Fruit fly (Drosophila melanogaster): ENCODE results near the gene CG5126.

The CG5126 gene

DNA sequence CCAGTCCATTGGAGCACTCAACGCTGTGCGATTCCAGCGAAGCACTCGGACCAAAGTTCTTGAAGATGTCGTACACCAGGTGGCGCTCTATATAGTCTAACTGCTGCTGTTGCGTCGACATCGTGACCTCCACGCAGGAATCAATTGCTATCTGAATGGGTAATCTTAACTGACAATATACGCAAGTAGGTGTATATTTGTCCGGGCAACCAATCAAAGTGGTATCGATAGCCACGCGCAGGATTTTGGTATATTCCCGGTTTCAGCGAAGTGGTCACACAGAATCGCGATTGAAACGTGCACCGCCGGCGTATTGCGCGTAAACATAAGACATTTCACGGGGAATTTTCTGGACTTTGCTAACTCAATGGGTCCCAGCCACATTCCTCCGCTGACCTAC, at the start of gene CG5126, which contains the start of gene Tgt:
TSS of gene CG5126 (minus strand) at position 222 of the 400 bp plus-strand sequence.
TSS of gene Tgt (plus strand) at position 267 of the 400 bp plus-strand sequence.
- TF ChIP-seq otp (GFP tag; IDR thresholded peaks at IDR 0.05) (no peak), Dad (GFP tag; optimal IDR thresholded peaks at IDR 0.05) (no peak), bcd (GFP tag; optimal IDR thresholded peaks at IDR 0.05) (no peak), usp (GFP tag; optimal IDR thresholded peaks at IDR 0.05) (no peak), aop (GFP tag; IDR thresholded peaks at IDR 0.05) (no peak), en (GFP tag; optimal IDR thresholded peaks at IDR 0.05) (no peak), ranshi (GFP tag; IDR thresholded peaks at IDR 0.05) (no peak), Tbp (GFP tag; optimal IDR thresholded peaks at IDR 0.05) (no peak), Fer2 (tag; optimal IDR thresholded peaks at IDR 0.05) (no peak), pho (GFP tag; optimal IDR thresholded peaks at IDR 0.05) (no peak), CG18262 (tag; optimal IDR thresholded peaks at IDR 0.05) (no peak), sc (optimal IDR thresholded peaks at IDR 0.05) (no peak), sc (GFP tag; optimal IDR thresholded peaks at IDR 0.05) (no peak), Dek (tag; optimal IDR thresholded peaks at IDR 0.05) (no peak), inv (GFP tag; IDR thresholded peaks at IDR 0.05; ENCODE audit: partially characterized antibody) (peak; percentile 45), Stat92E (GFP tag; optimal IDR thresholded peaks at IDR 0.05) (no peak), cg (GFP tag; optimal IDR thresholded peaks at IDR 0.05) (no peak), slou (GFP tag; optimal IDR thresholded peaks at IDR 0.05) (no peak), Sry-δ (GFP tag; optimal IDR thresholded peaks at IDR 0.05) (peak; percentile 54), Antp (GFP tag; optimal IDR thresholded peaks at IDR 0.05) (no peak), Dp (GFP tag; optimal IDR thresholded peaks at IDR 0.05) (peak; percentile 66), CG5953 (GFP tag; IDR thresholded peaks at IDR 0.05) (no peak), bsh (GFP tag; optimal IDR thresholded peaks at IDR 0.05) (no peak), Dbx (GFP tag; IDR thresholded peaks at IDR 0.05) (no peak), GATAe (GFP tag; conservative IDR thresholded peaks at IDR 0.05) (no peak), NFAT (GFP tag; IDR thresholded peaks at IDR 0.05) (no peak), sug (tag; optimal IDR thresholded peaks at IDR 0.05) (no peak), CG6689 (GFP tag; IDR thresholded peaks at IDR 0.05) (no peak), Mad (GFP tag; optimal IDR thresholded peaks at IDR 0.05) (no peak), CG17328 (GFP tag; IDR thresholded peaks at IDR 0.05) (no peak), slbo (GFP tag; IDR thresholded peaks at IDR 0.05) (no peak), NfI (GFP tag; optimal IDR thresholded peaks at IDR 0.05) (no peak), CG16815 (GFP tag; optimal IDR thresholded peaks at IDR 0.05) (no peak), CG12299 (tag; optimal IDR thresholded peaks at IDR 0.05) (no peak), CG7963 (GFP tag; IDR thresholded peaks at IDR 0.05; ENCODE audit: partially characterized antibody) (peak; percentile 47; the same call in 2 of the 3 replicates), PHDP (tag; optimal IDR thresholded peaks at IDR 0.05) (no peak), CG15479 (GFP tag; optimal IDR thresholded peaks at IDR 0.05) (no peak), CG34224 (GFP tag; IDR thresholded peaks at IDR 0.05; ENCODE audit: partially characterized antibody) (peak; percentile 56), zfh1 (GFP tag; IDR thresholded peaks at IDR 0.05) (no peak), stwl (tag; optimal IDR thresholded peaks at IDR 0.05) (peak; percentile 31), lbe (GFP tag; optimal IDR thresholded peaks at IDR 0.05) (no peak), nau (GFP tag; optimal IDR thresholded peaks at IDR 0.05) (no peak), CG6175 (GFP tag; IDR thresholded peaks at IDR 0.05) (no peak), CG6854 (GFP tag; optimal IDR thresholded peaks at IDR 0.05) (no peak), CG17612 (GFP tag; IDR thresholded peaks at IDR 0.05) (no peak), E2f2 (GFP tag; IDR thresholded peaks at IDR 0.05) (peak; percentile 70), CG18599 (GFP tag; optimal IDR thresholded peaks at IDR 0.05) (no peak), CrebB (tag; optimal IDR thresholded peaks at IDR 0.05) (no peak), CG12769 (tag; optimal IDR thresholded peaks at IDR 0.05) (no peak), CG3065 (GFP tag; optimal IDR thresholded peaks at IDR 0.05) (no peak), odd (GFP tag; optimal IDR thresholded peaks at IDR 0.05) (no peak), gt (GFP tag; IDR thresholded peaks at IDR 0.05) (no peak)

Measured in whole organism, embryonic.